Worm (Caenorhabditis elegans): Measurements from ENCODE around the gene str-18.
"Not testable (repeated sequence)": the region's sequence is repeated elsewhere in the genome, so short reads cannot be mapped to it uniquely, and the experiment has no call there.

str-18 gene

DNA sequence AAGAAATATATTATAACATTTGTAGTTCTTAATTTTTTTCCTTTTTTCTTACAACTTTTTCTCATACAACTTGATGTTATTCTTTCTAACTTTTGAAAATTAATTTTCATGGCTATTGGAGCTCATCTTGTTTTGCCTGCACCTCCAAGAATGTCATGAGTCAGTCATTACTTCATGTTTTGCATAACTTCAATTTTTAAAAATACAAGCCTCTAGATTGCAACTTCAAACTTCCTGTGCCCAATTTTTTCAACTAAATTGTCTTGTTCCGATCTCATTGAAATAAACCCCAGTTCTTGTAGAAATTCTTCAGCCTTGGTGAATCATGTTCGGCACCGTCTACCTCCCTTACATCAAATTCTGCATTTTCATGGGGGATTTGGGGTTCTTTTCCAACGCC, 16.7 kb upstream of the str-18 start, which contains the start of gene str-9:
Gene str-9, plus strand, starts transcription at position 301 of the 400 bp plus-strand sequence.
- TF ChIP-seq nhr-12 (tag; optimal IDR thresholded peaks at IDR 0.05): no peak
- no peak for TF ChIP-seq sptf-1 (tag; optimal IDR thresholded peaks at IDR 0.05)
- TF ChIP-seq elt-3 (tag; optimal IDR thresholded peaks at IDR 0.05): no peak
- no peak for TF ChIP-seq ceh-63 (GFP tag; optimal IDR thresholded peaks at IDR 0.05)
- TF ChIP-seq aly-2 (tag; optimal IDR thresholded peaks at IDR 0.05): no peak
- TF ChIP-seq mab-9 (GFP tag; IDR thresholded peaks at IDR 0.05): no peak
- no peak for TF ChIP-seq ceh-8 (GFP tag; optimal IDR thresholded peaks at IDR 0.05)
- no peak for TF ChIP-seq zag-1 (tag; optimal IDR thresholded peaks at IDR 0.05)
- no peak for TF ChIP-seq pqm-1 (tag; optimal IDR thresholded peaks at IDR 0.05)
- TF ChIP-seq elt-2 (tag; optimal IDR thresholded peaks at IDR 0.05): no peak
- no peak for TF ChIP-seq ceh-88 (GFP tag; IDR thresholded peaks at IDR 0.05)
- no peak for TF ChIP-seq nhr-76 (tag; optimal IDR thresholded peaks at IDR 0.05)
- TF ChIP-seq snu-23 (GFP tag; optimal IDR thresholded peaks at IDR 0.05): no peak
- TF ChIP-seq nhr-47 (tag; optimal IDR thresholded peaks at IDR 0.05): no peak

DNA sequence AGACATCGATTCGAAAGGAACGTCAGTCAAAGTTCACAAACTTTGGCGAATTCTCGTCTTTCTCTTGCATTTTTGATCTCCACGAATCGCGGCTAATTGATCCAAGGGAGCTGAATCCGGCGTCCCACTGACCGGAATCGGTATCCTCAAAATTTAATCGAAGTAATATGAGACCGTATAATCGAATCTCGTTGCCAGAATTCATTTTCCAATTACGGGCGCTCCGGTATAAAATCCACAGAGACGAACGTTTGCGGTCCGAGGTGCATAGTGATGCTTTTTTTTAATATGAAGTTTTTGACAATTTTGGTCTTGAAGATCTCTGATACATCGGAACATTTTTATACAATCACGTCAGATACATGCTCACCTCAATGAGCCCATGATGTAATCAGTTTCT, 15.9 kb upstream of the str-18 start:
- TF ChIP-seq nhr-28 (tag; optimal IDR thresholded peaks at IDR 0.05) (no peak), aly-2 (tag; optimal IDR thresholded peaks at IDR 0.05) (no peak), hlh-4 (tag; optimal IDR thresholded peaks at IDR 0.05) (no peak), nhr-85 (tag) (no peak), pqm-1 (tag; optimal IDR thresholded peaks at IDR 0.05) (no peak), efl-3 (GFP tag; optimal IDR thresholded peaks at IDR 0.05) (no peak), mdl-1 (tag; optimal IDR thresholded peaks at IDR 0.05) (no peak), mab-9 (GFP tag; IDR thresholded peaks at IDR 0.05) (no peak), ces-1 (GFP tag; optimal IDR thresholded peaks at IDR 0.05) (no peak), elt-2 (tag; optimal IDR thresholded peaks at IDR 0.05) (no peak)

DNA sequence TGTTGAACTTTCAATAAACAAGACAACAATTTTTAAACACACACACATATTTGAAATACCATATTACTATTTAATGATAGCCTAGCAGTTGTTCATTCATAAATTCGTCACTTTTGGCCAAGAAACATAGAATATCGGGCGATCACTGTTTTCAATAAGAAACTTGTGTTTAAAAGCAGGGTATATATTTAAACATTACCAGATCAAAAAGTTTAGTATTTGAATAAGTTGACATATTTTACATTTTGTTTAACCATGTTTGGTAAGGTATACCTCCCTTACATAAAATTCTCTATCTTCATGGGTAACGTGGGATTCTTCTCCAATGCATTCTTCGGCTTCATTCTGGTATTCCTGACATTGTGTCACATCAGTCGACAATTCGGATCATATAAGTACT, 13.0 kb upstream of the str-18 start, which contains the start of gene str-8:
Gene str-8, plus strand, starts transcription at position 301 of the 400 bp plus-strand sequence.
- TF ChIP-seq nhr-84, nhr-77, nhr-28 (tag; optimal IDR thresholded peaks at IDR 0.05): not testable (repeated sequence)

DNA sequence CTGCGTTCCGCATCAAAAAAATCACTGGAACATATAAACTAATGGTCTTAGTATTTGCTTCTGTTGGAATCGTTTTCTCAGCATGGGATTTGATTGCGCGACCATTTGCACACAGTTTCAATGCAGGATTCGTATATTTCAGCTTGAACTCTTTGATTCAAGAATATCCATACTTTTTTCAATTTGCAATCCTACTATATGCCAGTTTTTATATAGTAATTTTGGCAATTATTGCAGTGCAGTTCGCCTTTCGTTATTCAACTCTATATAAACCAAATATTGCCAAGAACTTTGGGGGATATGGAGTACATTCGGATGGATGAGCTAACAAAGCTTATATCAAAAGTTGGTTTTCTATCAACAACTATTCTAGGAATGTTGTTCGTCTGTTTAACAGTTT, 11.2 kb upstream of the str-18 start, which contains the start of gene str-5:
Gene str-5, plus strand, starts transcription at position 301 of the 400 bp plus-strand sequence.
- TF ChIP-seq zag-1 (tag; optimal IDR thresholded peaks at IDR 0.05); lin-35 (GFP tag; optimal IDR thresholded peaks at IDR 0.05); unc-130 (tag; optimal IDR thresholded peaks at IDR 0.05): not testable (repeated sequence)

DNA sequence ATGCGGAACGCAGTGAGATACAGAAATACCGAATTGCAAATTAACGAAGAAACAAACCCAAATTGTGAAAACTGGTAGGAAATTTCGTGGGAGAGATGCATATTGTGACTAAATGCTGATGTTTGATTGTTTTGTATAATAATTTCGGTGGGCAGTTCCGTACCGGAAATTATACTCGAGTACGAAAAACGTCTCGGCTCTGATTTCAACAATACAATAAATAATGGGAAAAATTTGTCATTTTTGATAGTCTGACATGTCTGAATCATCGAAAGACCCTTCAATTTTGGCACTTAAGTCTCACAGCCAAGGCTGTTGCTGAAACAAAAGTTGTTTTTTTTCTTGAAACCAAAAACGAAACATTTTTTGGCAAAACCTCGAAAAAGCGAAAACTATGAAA, 10.3 kb upstream of the str-18 start, which contains the start of gene str-43:
Gene str-43, minus strand, starts transcription at position 101 of the 400 bp plus-strand sequence.
- no peak for TF ChIP-seq Y116A8C.19 (tag; optimal IDR thresholded peaks at IDR 0.05; ENCODE audit: borderline replicate concordance)
- no peak for TF ChIP-seq nhr-71 (tag; optimal IDR thresholded peaks at IDR 0.05)
- TF ChIP-seq ces-1 (GFP tag; optimal IDR thresholded peaks at IDR 0.05): no peak
- TF ChIP-seq nhr-47 (tag; optimal IDR thresholded peaks at IDR 0.05): no peak
- TF ChIP-seq pag-3 (tag; optimal IDR thresholded peaks at IDR 0.05; ENCODE audit: borderline replicate concordance, insufficient read depth): no peak
- no peak for TF ChIP-seq egl-27 (tag; optimal IDR thresholded peaks at IDR 0.05)
- TF ChIP-seq nhr-237 (tag; optimal IDR thresholded peaks at IDR 0.05): no peak
- no peak for TF ChIP-seq hlh-17 (GFP tag; optimal IDR thresholded peaks at IDR 0.05; ENCODE audit: borderline replicate concordance)
- TF ChIP-seq zag-1 (tag; optimal IDR thresholded peaks at IDR 0.05): no peak
- no peak for TF ChIP-seq mef-2 (tag; optimal IDR thresholded peaks at IDR 0.05)
- no peak for TF ChIP-seq ceh-88 (GFP tag; IDR thresholded peaks at IDR 0.05)
- no peak for TF ChIP-seq blmp-1 (tag; optimal IDR thresholded peaks at IDR 0.05)
- no peak for TF ChIP-seq unc-130 (tag; optimal IDR thresholded peaks at IDR 0.05)

All from whole organism, L1 larva.